Fruit fly (Drosophila melanogaster) whole organism, pupa: ENCODE results near the gene Tg.

Experiments
- CG12605 ChIP-seq: fragments of 200-800 bp; sonication (Bioruptor generic); IDR thresholded peaks from 2 replicates; pipeline ENCODE4 v1.3.6; 2022; ENCODE audit warnings: missing biosample characterization, missing genetic modification characterization
- CG15710 ChIP-seq: fragments of 200-800 bp; sonication (Bioruptor generic); optimal IDR thresholded peaks from 2 replicates; lab custom pipeline; 2018; ENCODE audit warnings: missing biosample characterization, mild to moderate bottlenecking, missing genetic modification characterization, moderate library complexity
- CG8159 ChIP-seq: fragments of 200-800 bp; sonication (Bioruptor generic); optimal IDR thresholded peaks from 3 replicates; lab custom pipeline; 2018; ENCODE audit warnings: missing biosample characterization, mild to moderate bottlenecking, missing genetic modification characterization, moderate library complexity
- Ets98B ChIP-seq: fragments of 200-800 bp; sonication (Bioruptor generic); IDR thresholded peaks from 2 replicates; pipeline ENCODE4 v1.3.6; 2022; ENCODE audit warnings: missing biosample characterization, missing genetic modification characterization
- Pif1A ChIP-seq: fragments of 200-800 bp; sonication (Bioruptor generic); optimal IDR thresholded peaks from 3 replicates; lab custom pipeline; 2016; ENCODE audit warnings: missing biosample characterization, missing genetic modification characterization

- no peak for TF ChIP-seq CG15710
- no peak for TF ChIP-seq CG8159
- TF ChIP-seq Pif1A (GFP tag; lab: Kevin White, UChicago) = no peak
- TF ChIP-seq CG12605 (GFP tag; lab: Robert Waterston, UW) = no peak
- no peak for TF ChIP-seq Ets98B (GFP tag; lab: Robert Waterston, UW)
Observed at dm6 chr2L:8039688-8040087, 28.5 kb downstream of the Tg start, which contains the start of gene CG7367.
